Fruit fly (Drosophila melanogaster) whole organism, embryonic: Measurements from ENCODE around the gene Tango5.

Experiments used
- Adf1 ChIP-seq: fragments of 200-800 bp; sonication (Bioruptor generic); IDR thresholded peaks from 2 replicates; pipeline ENCODE4 v1.3.6; 2022; ENCODE audit warnings: missing biosample characterization, missing genetic modification characterization
- Aef1 ChIP-seq: fragments of 200-800 bp; sonication (Bioruptor generic); IDR thresholded peaks from 3 replicates; pipeline ENCODE4 v1.3.6; 2022; ENCODE audit warnings: missing biosample characterization, missing genetic modification characterization
- Antp ChIP-seq: fragments of 200-800 bp; sonication (Bioruptor generic); optimal IDR thresholded peaks from 3 replicates; lab custom pipeline; 2016; ENCODE audit warnings: missing biosample characterization, missing genetic modification characterization
- Atf-2 ChIP-seq: fragments of 200-800 bp; sonication (Bioruptor generic); optimal IDR thresholded peaks from 2 replicates; lab custom pipeline; 2016; ENCODE audit warnings: missing biosample characterization, missing genetic modification characterization
- Awh ChIP-seq: fragments of 200-800 bp; sonication (Bioruptor generic); IDR thresholded peaks from 2 replicates; pipeline ENCODE4, ENCODE4 v1.3.6; 2022; ENCODE audit warnings: missing biosample characterization, missing genetic modification characterization
- B-H2 ChIP-seq: fragments of 200-800 bp; sonication (Bioruptor generic); optimal IDR thresholded peaks from 2 replicates; lab custom pipeline; 2018; ENCODE audit warnings: missing biosample characterization, mild to moderate bottlenecking, missing genetic modification characterization
- CG10321 ChIP-seq: fragments of 200-800 bp; sonication (Bioruptor generic); IDR thresholded peaks from 2 replicates; pipeline ENCODE4 v1.3.6; 2022; ENCODE audit warnings: missing biosample characterization, missing genetic modification characterization
- CG12071 ChIP-seq: fragments of 200-800 bp; sonication (Bioruptor generic); optimal IDR thresholded peaks from 3 replicates; lab custom pipeline; 2018; ENCODE audit warnings: missing biosample characterization, mild to moderate bottlenecking, missing genetic modification characterization
- CG13296 ChIP-seq: fragments of 200-800 bp; sonication (Bioruptor generic); optimal IDR thresholded peaks from 3 replicates; lab custom pipeline; 2018; ENCODE audit warnings: missing biosample characterization, mild to moderate bottlenecking, missing genetic modification characterization
- CG13894 ChIP-seq: fragments of 200-800 bp; sonication (Bioruptor generic); optimal IDR thresholded peaks from 3 replicates; lab custom pipeline; 2018; ENCODE audit warnings: missing biosample characterization, mild to moderate bottlenecking, missing genetic modification characterization, moderate library complexity
- CG14441 ChIP-seq: fragments of 200-800 bp; sonication (Bioruptor generic); IDR thresholded peaks from 2 replicates; pipeline ENCODE4 v1.3.6; 2022; ENCODE audit warnings: missing biosample characterization, missing genetic modification characterization
- CG14710 ChIP-seq: fragments of 200-800 bp; sonication (Bioruptor generic); optimal IDR thresholded peaks from 3 replicates; lab custom pipeline; 2019; ENCODE audit warnings: missing biosample characterization, mild to moderate bottlenecking, missing genetic modification characterization, moderate library complexity
- CG15073 ChIP-seq: fragments of 200-800 bp; sonication (Bioruptor generic); optimal IDR thresholded peaks from 2 replicates; lab custom pipeline; 2016; ENCODE audit warnings: missing biosample characterization, missing genetic modification characterization
- CG15696 ChIP-seq: fragments of 200-800 bp; sonication (Bioruptor generic); optimal IDR thresholded peaks from 2 replicates; lab custom pipeline; 2019; ENCODE audit warnings: missing biosample characterization, mild to moderate bottlenecking, missing genetic modification characterization, moderate library complexity
- CG17385 ChIP-seq: fragments of 200-800 bp; sonication (Bioruptor generic); optimal IDR thresholded peaks from 3 replicates; lab custom pipeline; 2018; ENCODE audit warnings: missing biosample characterization, mild to moderate bottlenecking, missing genetic modification characterization
- CG17612 ChIP-seq: fragments of 200-800 bp; sonication (Bioruptor generic); IDR thresholded peaks from 2 replicates; pipeline ENCODE4 v1.3.6; 2022; ENCODE audit warnings: missing biosample characterization, missing genetic modification characterization
- CG17829 ChIP-seq: fragments of 200-800 bp; optimal IDR thresholded peaks from 2 replicates; lab custom pipeline; 2019; ENCODE audit warnings: missing biosample characterization, mild to moderate bottlenecking, missing genetic modification characterization, moderate library complexity
- CG1792 ChIP-seq: fragments of 200-800 bp; sonication (Bioruptor generic); optimal IDR thresholded peaks from 2 replicates; lab custom pipeline; 2016; ENCODE audit warnings: missing biosample characterization, missing genetic modification characterization
- CG18599 ChIP-seq: fragments of 200-800 bp; sonication (Bioruptor generic); optimal IDR thresholded peaks from 3 replicates; lab custom pipeline; 2017; ENCODE audit warnings: missing biosample characterization, missing genetic modification characterization, mild to moderate bottlenecking, moderate library complexity, missing genetic modification reagents
- CG31224 ChIP-seq: fragments of 200-800 bp; sonication (Bioruptor generic); IDR thresholded peaks from 2 replicates; pipeline ENCODE4 v1.3.6; 2022; ENCODE audit warnings: missing biosample characterization, missing genetic modification characterization
- CG4730 ChIP-seq: fragments of 200-800 bp; sonication (Bioruptor generic); IDR thresholded peaks from 2 replicates; pipeline ENCODE4 v1.3.6; 2022; ENCODE audit warnings: missing biosample characterization, missing genetic modification characterization
- CG5953 ChIP-seq: fragments of 200-800 bp; sonication (Bioruptor generic); IDR thresholded peaks from 2 replicates; pipeline ENCODE4 v1.3.6; 2022; ENCODE audit warnings: missing biosample characterization, missing genetic modification characterization
- CG6689 ChIP-seq: fragments of 200-800 bp; sonication (Bioruptor generic); IDR thresholded peaks from 2 replicates; pipeline ENCODE4 v1.3.6; 2022; ENCODE audit warnings: missing biosample characterization, missing genetic modification characterization
- CG9876 ChIP-seq: fragments of 200-800 bp; sonication (Bioruptor generic); optimal IDR thresholded peaks from 2 replicates; lab custom pipeline; 2016; ENCODE audit warnings: missing biosample characterization, missing genetic modification characterization
- Ets65A ChIP-seq: fragments of 200-800 bp; sonication (Bioruptor generic); peaks from one replicate; lab custom pipeline; 2016; ENCODE audit warnings: missing biosample characterization, missing genetic modification characterization
- HLH3B ChIP-seq: fragments of 200-800 bp; sonication (Bioruptor generic); IDR thresholded peaks from 2 replicates; pipeline ENCODE4 v1.3.6; 2022; ENCODE audit warnings: missing biosample characterization, missing genetic modification characterization
- Hr39 ChIP-seq: fragments of >200 bp; optimal IDR thresholded peaks from 2 replicates; lab custom pipeline; 2017
- Hsf ChIP-seq: fragments of 200-800 bp; sonication (Bioruptor generic); optimal IDR thresholded peaks from 3 replicates; lab custom pipeline; 2016; ENCODE audit warnings: missing biosample characterization, missing genetic modification characterization
- Kr ChIP-seq: fragments of 200-800 bp; sonication (Bioruptor generic); optimal IDR thresholded peaks from 2 replicates; lab custom pipeline; 2017; ENCODE audit warnings: missing biosample characterization, mild to moderate bottlenecking, missing genetic modification characterization
- Med ChIP-seq: fragments of 200-800 bp; sonication (Bioruptor generic); peaks from one replicate; lab custom pipeline; 2016; ENCODE audit warnings: missing biosample characterization, missing genetic modification characterization, mild to moderate bottlenecking, inconsistent platforms, moderate library complexity
- Six4 ChIP-seq: fragments of 200-800 bp; sonication (Bioruptor generic); optimal IDR thresholded peaks from 2 replicates; lab custom pipeline; 2016; ENCODE audit warnings: missing biosample characterization, missing genetic modification characterization
- Sox100B ChIP-seq: fragments of 200-800 bp; sonication (Bioruptor generic); optimal IDR thresholded peaks from 3 replicates; lab custom pipeline; 2018; ENCODE audit warnings: missing biosample characterization, mild to moderate bottlenecking, missing genetic modification characterization
- Sry-δ ChIP-seq: fragments of 200-800 bp; sonication (Bioruptor generic); optimal IDR thresholded peaks from 2 replicates; lab custom pipeline; 2016; ENCODE audit warnings: missing biosample characterization, missing genetic modification characterization
- Xbp1 ChIP-seq: fragments of 200-800 bp; sonication (Bioruptor generic); optimal IDR thresholded peaks from 3 replicates; lab custom pipeline; 2016; ENCODE audit warnings: missing biosample characterization, mild to moderate bottlenecking, missing genetic modification characterization
- bsh ChIP-seq, 2 experiments: fragments of 200-800 bp; sonication (Bioruptor generic); optimal IDR thresholded peaks; 2 replicates each; lab custom pipeline; 2017 to 2018; ENCODE audit warnings: mild to moderate bottlenecking in 2 of 2, missing biosample characterization in 2 of 2, missing genetic modification characterization in 2 of 2, moderate library complexity in 1 of 2
- dati ChIP-seq: fragments of 200-800 bp; sonication (Bioruptor generic); IDR thresholded peaks from 2 replicates; pipeline ENCODE4 v1.3.6; 2022; ENCODE audit warnings: missing biosample characterization, missing genetic modification characterization
- exex ChIP-seq: fragments of 200-800 bp; sonication (Bioruptor generic); optimal IDR thresholded peaks from 4 replicates; lab custom pipeline; 2018; ENCODE audit warnings: missing biosample characterization, mild to moderate bottlenecking, missing genetic modification characterization, moderate library complexity
- grn ChIP-seq: fragments of 200-800 bp; sonication (Bioruptor generic); optimal IDR thresholded peaks from 3 replicates; lab custom pipeline; 2017; ENCODE audit warnings: missing biosample characterization, missing genetic modification characterization
- gsb ChIP-seq: fragments of 200-800 bp; sonication (Bioruptor generic); IDR thresholded peaks from 2 replicates; pipeline ENCODE4 v1.3.6; 2022; ENCODE audit warnings: missing biosample characterization, missing genetic modification characterization
- gsb-n ChIP-seq: fragments of 200-800 bp; sonication (Bioruptor generic); optimal IDR thresholded peaks from 3 replicates; lab custom pipeline; 2018; ENCODE audit warnings: missing biosample characterization, mild to moderate bottlenecking, missing genetic modification characterization
- maf-S ChIP-seq: fragments of 200-800 bp; sonication (Bioruptor generic); optimal IDR thresholded peaks from 2 replicates; lab custom pipeline; 2016; ENCODE audit warnings: missing biosample characterization, missing genetic modification characterization
- mirr ChIP-seq: fragments of 200-800 bp; sonication (Bioruptor generic); optimal IDR thresholded peaks from 3 replicates; lab custom pipeline; 2018; ENCODE audit warnings: missing biosample characterization, mild to moderate bottlenecking, missing genetic modification characterization
- prd ChIP-seq, 3 experiments: fragments of >200 bp in 2 of 3; fragments of 200-800 bp in 1 of 3; sonication (Bioruptor generic) in 1 of 3; optimal IDR thresholded peaks in 2 of 3; IDR thresholded peaks in 1 of 3; 2 replicates in 2 of 3; 3 replicates in 1 of 3; pipeline versions ENCODE4 v1.3.6 to Lab custom; 2017 to 2022; ENCODE audit warnings: missing biosample characterization in 1 of 3, missing genetic modification characterization in 1 of 3
- ranshi ChIP-seq: fragments of 200-800 bp; sonication (Bioruptor generic); IDR thresholded peaks from 2 replicates; pipeline ENCODE4 v1.3.6; 2022; ENCODE audit warnings: missing biosample characterization, missing genetic modification characterization
- row ChIP-seq: fragments of 200-800 bp; sonication (Bioruptor generic); IDR thresholded peaks from 3 replicates; pipeline ENCODE4 v1.3.6; 2022; ENCODE audit warnings: missing biosample characterization, missing genetic modification characterization
- sens ChIP-seq: fragments of 200-800 bp; sonication (Bioruptor generic); peaks from one replicate; lab custom pipeline; 2016; ENCODE audit warnings: missing biosample characterization, missing genetic modification characterization
- shn ChIP-seq: fragments of 200-800 bp; sonication (Bioruptor generic); optimal IDR thresholded peaks from 3 replicates; lab custom pipeline; 2016; ENCODE audit warnings: missing biosample characterization, missing genetic modification characterization
- sna ChIP-seq: fragments of 200-800 bp; sonication (Bioruptor generic); IDR thresholded peaks from 2 replicates; pipeline ENCODE4 v1.3.6; 2022; ENCODE audit warnings: missing biosample characterization, missing genetic modification characterization; ENCODE audit not compliant: partially characterized antibody
- stc ChIP-seq: fragments of 200-800 bp; sonication (Bioruptor generic); IDR thresholded peaks from 2 replicates; pipeline ENCODE4 v1.3.6; 2022; ENCODE audit warnings: missing biosample characterization, missing genetic modification characterization
- sug ChIP-seq: fragments of 200-800 bp; optimal IDR thresholded peaks from 2 replicates; lab custom pipeline; 2019; ENCODE audit warnings: missing biosample characterization, mild to moderate bottlenecking, missing genetic modification characterization, moderate library complexity
- vfl ChIP-seq: fragments of 200-800 bp; sonication (Bioruptor generic); optimal IDR thresholded peaks from 2 replicates; lab custom pipeline; 2016; ENCODE audit warnings: missing biosample characterization, missing genetic modification characterization
- yki ChIP-seq: fragments of >200 bp; optimal IDR thresholded peaks from 3 replicates; lab custom pipeline; 2018

Gene Tango5

dm6 chrX:10750676-10751075 lies 13.5 kb downstream of the Tango5 start:
- TF ChIP-seq CG4730 (GFP tag; lab: Robert Waterston, UW) (no peak), CG17612 (no peak), CG18599 (peak; percentile 22), Ets65A (GFP tag; lab: Kevin White, UChicago) (peak; percentile 84), Med (GFP tag; lab: Kevin White, UChicago) (peak; percentile 17), sens (GFP tag; lab: Kevin White, UChicago) (peak; percentile 75), dati (GFP tag; lab: Robert Waterston, UW) (no peak), CG15696 (tag; lab: Kevin White, UChicago) (no peak), sna (no peak), maf-S (GFP tag; lab: Kevin White, UChicago) (no peak), CG10321 (GFP tag; lab: Robert Waterston, UW) (no peak), CG17385 (GFP tag; lab: Kevin White, UChicago) (no peak), prd (optimal IDR thresholded peaks at IDR 0.05; lab: Kevin White, UChicago) (no peak), prd (GFP tag; IDR thresholded peaks at IDR 0.05; lab: Robert Waterston, UW) (peak; percentile 55; the same call in 2 of the 3 replicates), row (GFP tag; lab: Robert Waterston, UW) (no peak), bsh (GFP tag; optimal IDR thresholded peaks at IDR 0.05; lab: Kevin White, UChicago) (peak in 1 of 2 experiments; percentile 10), CG17829 (tag; lab: Kevin White, UChicago) (no peak), Antp (no peak)

- TF ChIP-seq Awh (no peak), sug (tag; lab: Kevin White, UChicago) (peak; percentile 36), yki (lab: Kevin White, UChicago) (no peak), mirr (peak; percentile 40), Sry-δ (no peak), grn (GFP tag; lab: Kevin White, UChicago) (peak; percentile 10), Six4 (no peak), CG13296 (no peak), sens (GFP tag; lab: Kevin White, UChicago) (peak; percentile 60), exex (peak; percentile 57), stc (GFP tag; lab: Robert Waterston, UW) (no peak), Ets65A (GFP tag; lab: Kevin White, UChicago) (no peak), Hsf (GFP tag; lab: Kevin White, UChicago) (no peak), CG13894 (tag; lab: Kevin White, UChicago) (peak; percentile 1), CG14441 (no peak)
Measured at dm6 chrX:10748647-10749046, 15.6 kb downstream of the Tango5 start.

DNA sequence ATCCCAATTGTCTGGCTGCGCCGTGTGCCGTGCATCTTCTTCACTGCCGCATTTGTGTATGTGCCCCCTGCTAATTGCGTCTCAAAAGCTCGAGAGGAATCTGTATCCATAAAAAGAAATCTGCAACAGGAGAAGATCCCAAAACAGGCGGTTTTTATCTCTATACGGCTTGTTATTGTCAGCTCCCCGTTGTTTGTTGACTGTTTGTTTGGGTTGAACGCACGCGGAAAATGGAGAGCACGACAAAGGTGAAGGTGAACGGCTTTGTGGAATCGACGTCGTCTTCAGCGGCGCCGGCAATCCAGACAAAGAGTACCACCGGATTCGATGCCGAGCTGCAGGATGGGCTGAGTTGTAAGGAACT lies 18.6 kb downstream of the Tango5 start:
- TF ChIP-seq Kr (GFP tag; lab: Kevin White, UChicago) (no peak), CG12071 (GFP tag; lab: Kevin White, UChicago) (no peak), sna (no peak), CG6689 (GFP tag; lab: Robert Waterston, UW) (no peak), Aef1 (no peak), Adf1 (GFP tag; lab: Robert Waterston, UW) (no peak), Sox100B (no peak), HLH3B (GFP tag; lab: Robert Waterston, UW) (0 out of 2 replicates have a peak, but pooled peaks have one; percentile 3), gsb (0 out of 2 replicates have a peak, but pooled peaks have one; percentile 1), gsb-n (no peak), shn (GFP tag; lab: Kevin White, UChicago) (no peak), CG15073 (no peak), B-H2 (GFP tag; lab: Kevin White, UChicago) (no peak), CG31224 (GFP tag; lab: Robert Waterston, UW) (0 out of 2 replicates have a peak, but pooled peaks have one; percentile 1), Xbp1 (GFP tag; lab: Kevin White, UChicago) (no peak), CG1792 (no peak), ranshi (GFP tag; lab: Robert Waterston, UW) (no peak), CG14710 (tag; lab: Kevin White, UChicago) (no peak), CG9876 (GFP tag; lab: Kevin White, UChicago) (no peak), Atf-2 (GFP tag; lab: Kevin White, UChicago) (no peak), vfl (no peak), Hr39 (lab: Kevin White, UChicago) (no peak), CG5953 (GFP tag; lab: Robert Waterston, UW) (no peak)
